Worm (Caenorhabditis elegans): Measurements from ENCODE around the gene perm-1.

The perm-1 gene

ce11 chrII:7887295-7887694 is 6.7 kb downstream of the perm-1 start (continued):
- TF ChIP-seq ceh-62 (tag; optimal IDR thresholded peaks at IDR 0.05) (no peak), madf-5 (GFP tag; IDR thresholded peaks at IDR 0.05) (no peak)

DNA sequence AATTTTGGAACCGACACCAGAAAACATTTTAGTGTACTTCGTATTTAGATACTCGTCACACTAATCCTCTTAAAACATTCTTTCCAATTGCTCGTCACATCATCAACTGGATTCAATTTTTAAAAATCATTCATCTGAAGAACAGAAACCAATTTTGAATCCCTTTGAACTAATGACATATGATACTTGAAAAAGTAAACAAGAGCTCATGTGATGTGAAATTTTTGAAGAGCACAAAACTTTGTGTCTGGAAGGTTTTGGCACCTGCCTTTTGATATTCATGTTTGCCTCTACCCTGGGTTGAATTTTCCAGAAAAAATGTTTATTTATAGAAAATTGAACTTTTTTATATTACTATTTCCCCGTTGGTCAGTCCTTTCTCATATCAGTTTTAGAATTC is 8.1 kb downstream of the perm-1 start:
- no peak for TF ChIP-seq aha-1 (tag)
- TF ChIP-seq hlh-30 (tag; optimal IDR thresholded peaks at IDR 0.05; ENCODE audit: insufficient read depth) = peak; percentile 54
- no peak for TF ChIP-seq hif-1 (tag; optimal IDR thresholded peaks at IDR 0.05)
- peak in 1 of 2 experiments; percentile 17 for TF ChIP-seq lsy-2 (tag; optimal IDR thresholded peaks at IDR 0.05)
- TF ChIP-seq sdz-12 (GFP tag; optimal IDR thresholded peaks at IDR 0.05) = no peak
- no peak for TF ChIP-seq daf-16 (GFP tag; optimal IDR thresholded peaks at IDR 0.05)
- peak; percentile 25 for TF ChIP-seq daf-16 (tag; optimal IDR thresholded peaks at IDR 0.05)
- no peak for TF ChIP-seq ceh-32 (tag; optimal IDR thresholded peaks at IDR 0.05; ENCODE audit: poor library complexity)
- no peak for TF ChIP-seq ceh-20 (GFP tag; IDR thresholded peaks at IDR 0.05)
- TF ChIP-seq Y5F2A.4 (GFP tag; optimal IDR thresholded peaks at IDR 0.05) = no peak
- peak; percentile 10 for TF ChIP-seq nhr-28 (tag; optimal IDR thresholded peaks at IDR 0.05)
- TF ChIP-seq ctbp-1 (GFP tag; IDR thresholded peaks at IDR 0.05) = no peak
- no peak for TF ChIP-seq dpl-1 (GFP tag; optimal IDR thresholded peaks at IDR 0.05)
- TF ChIP-seq F49E8.2 (tag; optimal IDR thresholded peaks at IDR 0.05; ENCODE audit: borderline replicate concordance) = no peak
- TF ChIP-seq dve-1 (tag; optimal IDR thresholded peaks at IDR 0.05; ENCODE audit: insufficient read depth) = peak; percentile 45
- no peak for TF ChIP-seq php-3 (GFP tag; IDR thresholded peaks at IDR 0.05)
- TF ChIP-seq T20F7.1 (GFP tag; optimal IDR thresholded peaks at IDR 0.05) = no peak
- TF ChIP-seq lin-15B (tag; optimal IDR thresholded peaks at IDR 0.05) = no peak
- peak; percentile 19 for TF ChIP-seq nhr-77 (tag; optimal IDR thresholded peaks at IDR 0.05)
- TF ChIP-seq zip-11 (GFP tag; IDR thresholded peaks at IDR 0.05) = no peak
- TF ChIP-seq lir-3 (tag; optimal IDR thresholded peaks at IDR 0.05) = no peak
- peak; percentile 44 for TF ChIP-seq nhr-11 (tag; optimal IDR thresholded peaks at IDR 0.05)
- no peak for TF ChIP-seq unc-130 (GFP tag; optimal IDR thresholded peaks at IDR 0.05)
- TF ChIP-seq hmg-1.1 (GFP tag; IDR thresholded peaks at IDR 0.05) = no peak

DNA sequence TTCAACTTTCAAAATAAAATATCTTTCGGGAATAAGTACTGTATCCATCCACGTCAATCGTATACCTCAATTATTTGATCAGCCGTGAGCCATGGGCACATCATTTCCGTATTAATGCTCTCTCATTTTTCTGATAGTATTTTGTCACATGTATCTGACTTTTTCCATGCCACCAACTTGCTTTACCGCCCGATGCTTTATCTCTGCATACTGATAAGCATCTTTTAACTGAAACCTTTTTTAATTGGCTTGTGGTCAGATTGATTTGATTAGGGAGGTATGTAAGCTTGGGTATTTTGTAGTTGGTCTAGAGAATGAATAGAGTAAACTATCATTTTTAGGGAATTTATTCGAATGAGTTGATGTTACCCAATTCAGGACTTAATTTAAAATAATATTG is 8.7 kb downstream of the perm-1 start:
- TF ChIP-seq ztf-11 (tag; optimal IDR thresholded peaks at IDR 0.05) (no peak), nhr-237 (tag; optimal IDR thresholded peaks at IDR 0.05) (no peak), pqm-1 (tag; optimal IDR thresholded peaks at IDR 0.05) (peak; percentile 48), hlh-30 (tag; optimal IDR thresholded peaks at IDR 0.05; ENCODE audit: insufficient read depth) (peak; percentile 37), mxl-2 (GFP tag; conservative IDR thresholded peaks at IDR 0.05) (no peak), F26F4.8 (GFP tag; conservative IDR thresholded peaks at IDR 0.05) (no peak), saeg-2 (GFP tag; IDR thresholded peaks at IDR 0.05) (no peak), hlh-11 (tag; optimal IDR thresholded peaks at IDR 0.05) (peak; percentile 52), skn-1 (tag; optimal IDR thresholded peaks at IDR 0.05) (no peak), ces-1 (GFP tag; optimal IDR thresholded peaks at IDR 0.05) (no peak), Y105C5A.15 (GFP tag; IDR thresholded peaks at IDR 0.05) (no peak), rbr-2 (tag; optimal IDR thresholded peaks at IDR 0.05) (no peak), fos-1 (tag; optimal IDR thresholded peaks at IDR 0.05) (no peak), F44E2.7 (GFP tag; IDR thresholded peaks at IDR 0.05) (no peak), gei-8 (GFP tag; optimal IDR thresholded peaks at IDR 0.05) (no peak), zip-2 (tag; optimal IDR thresholded peaks at IDR 0.05) (no peak), dmd-6 (GFP tag; IDR thresholded peaks at IDR 0.05) (peak; percentile 28; the same call in 1 of the 2 replicates), aly-2 (tag; optimal IDR thresholded peaks at IDR 0.05) (no peak), nhr-41 (GFP tag; IDR thresholded peaks at IDR 0.05) (no peak), fkh-10 (GFP tag; optimal IDR thresholded peaks at IDR 0.05) (no peak), ztf-7 (tag; optimal IDR thresholded peaks at IDR 0.05) (no peak), set-16 (GFP tag; IDR thresholded peaks at IDR 0.05) (no peak), dve-1 (tag; optimal IDR thresholded peaks at IDR 0.05; ENCODE audit: insufficient read depth) (peak; percentile 21), vab-7 (GFP tag; IDR thresholded peaks at IDR 0.05) (no peak), madf-5 (GFP tag; IDR thresholded peaks at IDR 0.05) (no peak), ceh-20 (GFP tag; IDR thresholded peaks at IDR 0.05) (no peak), nhr-10 (tag; optimal IDR thresholded peaks at IDR 0.05) (no peak)

Measured in whole organism, L4 larva.